Fruit fly (Drosophila melanogaster) whole organism, adult: Measurements from ENCODE around the gene CG9331.
A peak's percentile ranks its signal among the peaks of the same experiment; 100 is the strongest.

Experiments
- CG11617 ChIP-seq: fragments of 200-800 bp; sonication (Bioruptor generic); optimal IDR thresholded peaks from 2 replicates; lab custom pipeline; 2017; ENCODE audit warnings: mild to moderate bottlenecking, missing biosample characterization, missing genetic modification reagents, missing genetic modification characterization
- CG12768 ChIP-seq: fragments of 200-800 bp; sonication (Bioruptor generic); optimal IDR thresholded peaks from 2 replicates; lab custom pipeline; 2017; ENCODE audit warnings: missing biosample characterization, missing genetic modification characterization, mild to moderate bottlenecking, moderate library complexity, missing genetic modification reagents
- CG14711 ChIP-seq: fragments of 200-800 bp; sonication (Bioruptor generic); optimal IDR thresholded peaks from 2 replicates; lab custom pipeline; 2018; ENCODE audit warnings: missing biosample characterization, mild to moderate bottlenecking, missing genetic modification characterization, moderate library complexity
- CG1620 ChIP-seq: fragments of 200-800 bp; sonication (Bioruptor generic); optimal IDR thresholded peaks from 2 replicates; lab custom pipeline; 2016; ENCODE audit warnings: missing biosample characterization, missing genetic modification characterization
- CG33017 ChIP-seq: fragments of 200-800 bp; sonication (Bioruptor generic); optimal IDR thresholded peaks from 2 replicates; lab custom pipeline; 2018; ENCODE audit warnings: missing biosample characterization, mild to moderate bottlenecking, missing genetic modification characterization, moderate library complexity
- CG5204 ChIP-seq: fragments of 200-800 bp; sonication (Bioruptor generic); optimal IDR thresholded peaks from 2 replicates; lab custom pipeline; 2016; ENCODE audit warnings: missing biosample characterization, missing genetic modification characterization
- CG7045 ChIP-seq: fragments of 200-800 bp; sonication (Bioruptor generic); optimal IDR thresholded peaks from 2 replicates; lab custom pipeline; 2017; ENCODE audit warnings: missing biosample characterization, mild to moderate bottlenecking, missing genetic modification characterization
- CG7101 ChIP-seq: fragments of 200-800 bp; sonication (Bioruptor generic); optimal IDR thresholded peaks from 2 replicates; lab custom pipeline; 2018; ENCODE audit warnings: missing biosample characterization, mild to moderate bottlenecking, missing genetic modification characterization, moderate library complexity
- Clk ChIP-seq: fragments of 200-800 bp; sonication (Bioruptor generic); optimal IDR thresholded peaks from 2 replicates; lab custom pipeline; 2017; ENCODE audit warnings: missing biosample characterization, missing genetic modification characterization
- Crg-1 ChIP-seq: fragments of 200-800 bp; sonication (Bioruptor generic); optimal IDR thresholded peaks from 2 replicates; lab custom pipeline; 2016; ENCODE audit warnings: missing biosample characterization, missing genetic modification characterization
- Hr96 ChIP-seq: fragments of 200-800 bp; sonication (Bioruptor generic); optimal IDR thresholded peaks from 2 replicates; lab custom pipeline; 2016; ENCODE audit warnings: missing biosample characterization, missing genetic modification characterization
- Mnt ChIP-seq: fragments of 200-800 bp; sonication (Bioruptor generic); optimal IDR thresholded peaks from 2 replicates; lab custom pipeline; 2016; ENCODE audit warnings: missing biosample characterization, mild to moderate bottlenecking, missing genetic modification characterization
- bab1 ChIP-seq: fragments of 200-800 bp; sonication (Bioruptor generic); optimal IDR thresholded peaks from 3 replicates; lab custom pipeline; 2019; ENCODE audit warnings: missing biosample characterization, mild to moderate bottlenecking, missing genetic modification characterization, moderate library complexity
- cic ChIP-seq: fragments of 200-800 bp; sonication (Bioruptor generic); optimal IDR thresholded peaks from 2 replicates; lab custom pipeline; 2017; ENCODE audit warnings: missing biosample characterization, mild to moderate bottlenecking, missing genetic modification characterization, moderate library complexity
- cnc ChIP-seq, 2 experiments: fragments of >200 bp; optimal IDR thresholded peaks; 2 replicates each; lab custom pipeline; 2017
- kay ChIP-seq: fragments of 200-800 bp; sonication (Bioruptor generic); peaks from one replicate; lab custom pipeline; 2016; ENCODE audit warnings: missing biosample characterization, missing genetic modification characterization, borderline replicate concordance
- ovo ChIP-seq: fragments of 200-800 bp; sonication (Bioruptor generic); optimal IDR thresholded peaks from 2 replicates; lab custom pipeline; 2016; ENCODE audit warnings: missing biosample characterization, missing genetic modification characterization
- pad ChIP-seq: fragments of 200-800 bp; sonication (Bioruptor generic); optimal IDR thresholded peaks from 3 replicates; lab custom pipeline; 2017; ENCODE audit warnings: missing biosample characterization, missing genetic modification characterization, mild to moderate bottlenecking, moderate library complexity, missing genetic modification reagents
- tj ChIP-seq: fragments of 200-800 bp; sonication (Bioruptor generic); optimal IDR thresholded peaks from 3 replicates; lab custom pipeline; 2017; ENCODE audit warnings: missing biosample characterization, mild to moderate bottlenecking, missing genetic modification characterization, moderate library complexity
- toe ChIP-seq: fragments of 200-800 bp; sonication (Bioruptor generic); optimal IDR thresholded peaks from 2 replicates; lab custom pipeline; 2016; ENCODE audit warnings: missing biosample characterization, missing genetic modification characterization

The CG9331 gene

DNA sequence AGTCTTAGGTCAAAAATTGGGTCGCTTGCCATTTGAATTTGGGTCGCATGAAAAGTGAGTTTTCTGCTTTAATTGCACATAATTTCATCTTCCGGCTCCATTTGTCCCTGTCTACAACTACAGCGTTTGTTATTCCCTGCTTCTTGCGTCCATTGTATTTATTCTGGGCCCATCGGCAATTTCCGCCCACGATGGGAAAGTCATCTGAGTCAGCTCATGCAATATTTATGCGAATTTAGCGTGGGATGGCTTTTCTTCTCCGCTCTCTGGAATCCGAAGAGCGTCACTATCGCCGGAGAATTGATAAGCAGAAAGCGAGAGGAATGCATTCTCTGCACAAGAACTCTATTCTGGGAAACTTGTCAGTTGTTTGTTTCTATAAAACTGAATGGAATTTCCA lies 30.1 kb upstream of the CG9331 start:
- TF ChIP-seq cic (GFP tag; lab: Kevin White, UChicago) = no peak
- peak; percentile 53 for TF ChIP-seq kay (GFP tag; lab: Kevin White, UChicago)

DNA sequence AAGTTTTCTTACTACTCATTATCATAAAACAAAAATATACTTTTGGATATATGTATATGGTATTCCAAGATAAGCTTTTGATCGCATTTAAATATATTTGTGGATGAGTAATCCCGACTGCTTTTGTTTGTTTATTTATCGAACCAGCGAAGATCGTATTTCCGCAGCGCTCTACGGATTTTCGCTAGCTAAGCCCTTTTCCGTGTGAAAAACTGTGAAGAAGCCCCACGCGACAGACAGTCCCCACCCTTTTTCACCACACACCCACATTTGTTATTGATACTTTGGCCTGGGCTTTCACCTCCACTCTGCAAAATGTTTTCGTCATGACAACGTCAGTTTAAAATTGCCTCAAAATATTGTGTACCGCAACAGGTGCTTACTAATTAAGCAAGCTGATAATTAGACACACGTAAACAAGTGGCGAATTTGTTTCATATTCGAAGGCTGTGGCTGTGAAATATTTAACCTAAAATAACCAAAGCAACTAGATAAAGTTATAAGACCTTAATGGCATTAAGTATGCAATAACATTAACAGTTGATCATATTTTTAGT lies 29.6 kb upstream of the CG9331 start:
- TF ChIP-seq tj (peak; percentile 95), CG7101 (tag; lab: Kevin White, UChicago) (no peak), kay (GFP tag; lab: Kevin White, UChicago) (peak; percentile 72), Mnt (peak; percentile 6), CG12768 (GFP tag; lab: Kevin White, UChicago) (peak; percentile 62)

DNA sequence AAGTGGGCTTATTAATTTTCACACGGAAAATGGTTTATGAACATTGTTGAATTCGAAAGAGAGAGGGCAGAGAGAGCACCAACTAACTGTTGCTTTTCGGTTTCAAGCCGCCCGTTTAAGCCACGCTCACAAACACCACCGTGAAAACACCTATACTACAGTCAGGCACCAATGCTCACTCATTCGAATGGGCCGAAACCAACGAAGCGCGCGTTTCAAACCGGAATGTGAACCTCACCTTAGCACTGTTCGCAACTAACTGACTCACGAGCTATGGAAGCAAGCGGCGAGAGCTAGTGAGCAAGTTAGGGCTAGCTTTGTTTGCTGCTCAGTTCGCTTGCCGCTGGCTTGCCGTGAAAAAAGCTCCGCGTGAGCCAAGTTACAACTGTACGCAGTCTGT lies 28.7 kb upstream of the CG9331 start:
- TF ChIP-seq CG7101 (tag; lab: Kevin White, UChicago) (peak; percentile 51), bab1 (GFP tag; lab: Kevin White, UChicago) (peak; percentile 79), CG7045 (GFP tag; lab: Kevin White, UChicago) (no peak), CG12768 (GFP tag; lab: Kevin White, UChicago) (peak; percentile 70), CG5204 (GFP tag; lab: Kevin White, UChicago) (no peak), pad (GFP tag; lab: Kevin White, UChicago) (peak; percentile 9), CG11617 (GFP tag; lab: Kevin White, UChicago) (no peak), toe (GFP tag; lab: Kevin White, UChicago) (no peak), Crg-1 (no peak), kay (GFP tag; lab: Kevin White, UChicago) (peak; percentile 93), CG1620 (no peak), cic (GFP tag; lab: Kevin White, UChicago) (peak; percentile 67), CG33017 (tag; lab: Kevin White, UChicago) (peak; percentile 63), cnc (optimal IDR thresholded peaks at IDR 0.05; lab: Kevin White, UChicago) (no peak), ovo (peak; percentile 33), CG14711 (tag; lab: Kevin White, UChicago) (peak; percentile 19), Clk (GFP tag; lab: Kevin White, UChicago) (no peak), Mnt (peak; percentile 77), tj (peak; percentile 13), Hr96 (GFP tag; lab: Kevin White, UChicago) (peak; percentile 6)

DNA sequence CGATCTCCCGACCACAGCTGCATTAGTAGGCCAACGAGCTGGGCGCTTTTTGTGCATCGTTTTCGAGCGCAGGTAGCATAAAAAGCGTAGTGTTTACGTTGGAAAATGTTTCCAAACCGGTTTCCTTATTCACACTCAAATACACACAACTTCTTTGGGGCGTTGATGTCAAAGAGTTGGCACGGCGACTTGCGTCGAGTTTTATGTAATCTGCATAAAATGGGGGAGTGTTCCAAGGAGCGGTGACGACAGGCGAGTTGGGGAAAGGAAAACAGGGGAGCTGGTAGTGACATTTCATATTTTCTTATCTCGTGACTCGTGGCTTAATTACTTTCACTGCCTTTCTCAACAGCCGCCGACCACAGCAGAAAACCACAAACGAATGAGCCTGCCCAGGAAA lies 28.0 kb upstream of the CG9331 start:
- TF ChIP-seq CG12768 (GFP tag; lab: Kevin White, UChicago) (no peak), bab1 (GFP tag; lab: Kevin White, UChicago) (no peak), cic (GFP tag; lab: Kevin White, UChicago) (no peak), Crg-1 (no peak), CG7101 (tag; lab: Kevin White, UChicago) (no peak)

DNA sequence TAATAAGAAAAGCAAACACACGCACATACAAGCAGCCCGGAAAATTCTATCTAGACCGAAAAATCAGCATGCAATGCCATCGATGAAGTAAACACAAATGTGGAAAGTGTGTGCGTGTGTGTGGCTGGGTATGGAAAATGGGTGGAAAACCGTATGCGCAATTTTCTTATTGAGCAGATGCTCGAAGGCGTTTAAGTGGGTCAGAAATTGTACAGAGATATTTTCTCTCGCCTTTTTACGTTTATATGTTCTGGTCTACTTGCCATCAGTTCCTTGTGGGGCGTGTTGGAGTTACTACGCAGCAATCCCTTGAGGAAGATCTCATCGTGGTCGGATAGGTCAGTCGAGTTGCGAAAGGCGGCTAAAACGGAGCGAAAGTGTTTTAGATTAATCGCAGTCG lies 26.9 kb upstream of the CG9331 start:
- TF ChIP-seq toe (GFP tag; lab: Kevin White, UChicago) (no peak), CG14711 (tag; lab: Kevin White, UChicago) (no peak), Crg-1 (no peak), tj (no peak), cnc (optimal IDR thresholded peaks at IDR 0.05; lab: Kevin White, UChicago) (no peak), CG33017 (tag; lab: Kevin White, UChicago) (no peak), Clk (GFP tag; lab: Kevin White, UChicago) (no peak), Hr96 (GFP tag; lab: Kevin White, UChicago) (no peak), ovo (no peak)

DNA sequence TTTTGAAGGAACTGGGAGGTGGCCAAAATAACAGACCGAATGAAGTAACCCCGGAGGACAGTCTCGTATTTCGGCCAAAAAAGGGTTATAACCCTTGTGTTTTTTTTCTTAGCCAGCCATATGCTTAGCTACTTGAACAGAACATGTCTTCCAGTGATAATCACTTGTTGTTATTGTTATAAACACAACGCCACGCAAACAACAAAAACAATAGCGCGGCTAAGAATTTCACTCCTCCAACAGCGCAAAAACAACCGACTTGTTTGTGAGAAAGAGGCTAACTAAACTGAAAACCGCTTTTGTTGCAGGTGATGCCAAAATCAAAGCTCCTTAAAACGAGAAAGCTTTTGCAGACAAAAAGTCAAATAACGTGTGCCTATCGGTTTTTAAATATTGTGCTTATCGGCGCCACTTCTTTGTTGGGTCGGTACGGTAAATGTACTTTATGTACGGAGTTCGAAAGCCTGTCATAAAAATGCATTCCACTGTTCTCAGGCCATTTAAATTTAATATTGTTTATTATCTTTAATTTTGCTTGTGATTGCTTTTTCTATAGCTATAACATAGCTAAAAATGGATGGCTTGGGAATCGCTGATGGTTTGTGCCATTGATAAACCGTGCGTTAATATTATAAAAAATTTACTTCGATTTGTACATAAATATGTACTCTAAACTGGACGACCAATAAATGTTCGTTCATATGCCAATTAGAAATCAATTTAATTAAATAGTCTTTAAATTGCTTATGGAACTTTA lies 25.7 kb upstream of the CG9331 start, which contains the start of gene vari:
Gene vari, minus strand, starts transcription at position 285 of the 757 bp plus-strand sequence.
- TF ChIP-seq pad (GFP tag; lab: Kevin White, UChicago) (no peak), tj (peak; percentile 21), cnc (optimal IDR thresholded peaks at IDR 0.05; lab: Kevin White, UChicago) (no peak), toe (GFP tag; lab: Kevin White, UChicago) (peak; percentile 3)

DNA sequence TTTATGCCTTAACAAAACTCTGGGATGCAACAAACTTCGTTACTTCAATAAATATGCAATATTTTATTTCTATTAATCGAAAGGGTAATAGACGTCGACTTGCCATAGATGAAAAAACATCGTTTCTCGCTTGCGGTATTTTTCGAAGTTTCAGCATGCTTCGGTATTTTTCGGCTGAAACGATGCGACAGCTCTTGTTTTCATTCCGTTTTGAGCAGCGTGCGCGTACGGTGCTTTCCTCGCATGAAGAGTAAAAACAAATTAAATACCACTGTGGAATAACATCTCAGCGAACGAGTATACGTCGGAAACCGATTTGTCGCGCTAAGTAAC lies 25.1 kb upstream of the CG9331 start, which contains the start of gene CG9328:
Gene CG9328, plus strand, starts transcription at position 201 of the 333 bp plus-strand sequence.
- TF ChIP-seq CG14711 (tag; lab: Kevin White, UChicago) = peak; percentile 31
- peak; percentile 12 for TF ChIP-seq tj
- no peak for TF ChIP-seq CG1620
- no peak for TF ChIP-seq pad (GFP tag; lab: Kevin White, UChicago)
- peak; percentile 4 for TF ChIP-seq CG33017 (tag; lab: Kevin White, UChicago)
- no peak for TF ChIP-seq CG12768 (GFP tag; lab: Kevin White, UChicago)
- TF ChIP-seq Crg-1 = no peak
- TF ChIP-seq Mnt = peak; percentile 47
- TF ChIP-seq kay (GFP tag; lab: Kevin White, UChicago) = no peak
- no peak for TF ChIP-seq CG7045 (GFP tag; lab: Kevin White, UChicago)
- no peak for TF ChIP-seq CG5204 (GFP tag; lab: Kevin White, UChicago)
- no peak for TF ChIP-seq CG11617 (GFP tag; lab: Kevin White, UChicago)
- TF ChIP-seq cnc (optimal IDR thresholded peaks at IDR 0.05; lab: Kevin White, UChicago) = no peak
- peak; percentile 33 for TF ChIP-seq Hr96 (GFP tag; lab: Kevin White, UChicago)
- TF ChIP-seq toe (GFP tag; lab: Kevin White, UChicago) = no peak
- TF ChIP-seq CG7101 (tag; lab: Kevin White, UChicago) = peak; percentile 47
- no peak for TF ChIP-seq cic (GFP tag; lab: Kevin White, UChicago)
- TF ChIP-seq ovo = peak; percentile 2
- TF ChIP-seq Clk (GFP tag; lab: Kevin White, UChicago) = no peak
- TF ChIP-seq bab1 (GFP tag; lab: Kevin White, UChicago) = peak; percentile 62
